Fruit fly (Drosophila melanogaster): ENCODE results near the gene CG14106.

CG14106 gene

dm6 chr3L:13450177-13450793 lies 24.8 kb upstream of the CG14106 start, which contains the start of the genes JMJD7 and CG10738 (continued):
- TF ChIP-seq seq (GFP tag; IDR thresholded peaks at IDR 0.05): peak; percentile 36; the same call in 1 of the 2 replicates
- TF ChIP-seq bcd (GFP tag; optimal IDR thresholded peaks at IDR 0.05): peak; percentile 71
- peak; percentile 66 for TF ChIP-seq sens (GFP tag)
- peak; percentile 83 for TF ChIP-seq ci (GFP tag; IDR thresholded peaks at IDR 0.05)
- no peak for TF ChIP-seq CG43689 (GFP tag; IDR thresholded peaks at IDR 0.05)
- no peak for TF ChIP-seq D (optimal IDR thresholded peaks at IDR 0.05)
- peak; percentile 68 for TF ChIP-seq D (GFP tag; optimal IDR thresholded peaks at IDR 0.05)
- TF ChIP-seq cg (GFP tag; optimal IDR thresholded peaks at IDR 0.05): no peak
- no peak for TF ChIP-seq Vsx1 (GFP tag; optimal IDR thresholded peaks at IDR 0.05)
- no peak for TF ChIP-seq ash1 (GFP tag; optimal IDR thresholded peaks at IDR 0.05)
- no peak for TF ChIP-seq sd (tag; optimal IDR thresholded peaks at IDR 0.05)
- TF ChIP-seq CG30403 (GFP tag; optimal IDR thresholded peaks at IDR 0.05): peak; percentile 55
- no peak for TF ChIP-seq Neu2 (GFP tag; optimal IDR thresholded peaks at IDR 0.05; ENCODE audit: borderline replicate concordance)
- peak; percentile 39 for TF ChIP-seq nmo (GFP tag; optimal IDR thresholded peaks at IDR 0.05)
- TF ChIP-seq Rfx (GFP tag; IDR thresholded peaks at IDR 0.05): peak; percentile 88
- peak; percentile 15 for TF ChIP-seq CG6765 (GFP tag; optimal IDR thresholded peaks at IDR 0.05)
- no peak for TF ChIP-seq Camta (GFP tag; optimal IDR thresholded peaks at IDR 0.05)
- peak; percentile 80 for TF ChIP-seq Med (GFP tag)
- TF ChIP-seq vnd (GFP tag; IDR thresholded peaks at IDR 0.05; ENCODE audit: partially characterized antibody): no peak
- peak; percentile 57 for TF ChIP-seq Xbp1 (GFP tag; optimal IDR thresholded peaks at IDR 0.05)
- peak; percentile 83 for TF ChIP-seq NFAT (GFP tag; IDR thresholded peaks at IDR 0.05)
- peak; percentile 26; the same call in 1 of the 2 replicates for TF ChIP-seq Ravus (GFP tag; IDR thresholded peaks at IDR 0.05)
- peak; percentile 87 for TF ChIP-seq gfzf (GFP tag; optimal IDR thresholded peaks at IDR 0.05)
- no peak for TF ChIP-seq Dad (GFP tag; optimal IDR thresholded peaks at IDR 0.05)
- TF ChIP-seq CG3995 (GFP tag; optimal IDR thresholded peaks at IDR 0.05): no peak
- peak; percentile 55; the same call in 1 of the 3 replicates for TF ChIP-seq zfh1 (GFP tag; IDR thresholded peaks at IDR 0.05)
- no peak for TF ChIP-seq CG1529 (GFP tag; optimal IDR thresholded peaks at IDR 0.05)
- no peak for TF ChIP-seq CG8281 (tag; optimal IDR thresholded peaks at IDR 0.05)
- peak; percentile 81 for TF ChIP-seq Dp (GFP tag; optimal IDR thresholded peaks at IDR 0.05)
- TF ChIP-seq CG2129 (GFP tag; IDR thresholded peaks at IDR 0.05; ENCODE audit: partially characterized antibody): no peak
- TF ChIP-seq org-1 (GFP tag; optimal IDR thresholded peaks at IDR 0.05): no peak
- TF ChIP-seq CG13296 (GFP tag; optimal IDR thresholded peaks at IDR 0.05): peak; percentile 53
- peak; percentile 29 for TF ChIP-seq CG4854 (GFP tag; optimal IDR thresholded peaks at IDR 0.05)
- TF ChIP-seq CG10274 (GFP tag; optimal IDR thresholded peaks at IDR 0.05): no peak
- TF ChIP-seq CG3065 (GFP tag; optimal IDR thresholded peaks at IDR 0.05): no peak
- TF ChIP-seq grau (tag; optimal IDR thresholded peaks at IDR 0.05): peak; percentile 30
- TF ChIP-seq CG16779 (GFP tag; IDR thresholded peaks at IDR 0.05): peak; percentile 51; the same call in 1 of the 2 replicates
- no peak for TF ChIP-seq CG8478 (optimal IDR thresholded peaks at IDR 0.05)
- peak; percentile 77 for TF ChIP-seq CG1024 (GFP tag; IDR thresholded peaks at IDR 0.05)
- peak; percentile 26 for TF ChIP-seq unpg (GFP tag; optimal IDR thresholded peaks at IDR 0.05)
- no peak for TF ChIP-seq CG1602 (GFP tag; optimal IDR thresholded peaks at IDR 0.05)
- no peak for TF ChIP-seq CG6854 (GFP tag; optimal IDR thresholded peaks at IDR 0.05)
- no peak for TF ChIP-seq hb (GFP tag; IDR thresholded peaks at IDR 0.05; ENCODE audit: partially characterized antibody)
- peak; percentile 63 for TF ChIP-seq D19A (tag; optimal IDR thresholded peaks at IDR 0.05)
- peak; percentile 68 for TF ChIP-seq HLH3B (GFP tag; IDR thresholded peaks at IDR 0.05)
- TF ChIP-seq exex (tag; optimal IDR thresholded peaks at IDR 0.05): no peak
- no peak for TF ChIP-seq Elba2 (GFP tag; optimal IDR thresholded peaks at IDR 0.05)
- peak; percentile 27 for TF ChIP-seq CTCF (GFP tag; optimal IDR thresholded peaks at IDR 0.05)
- TF ChIP-seq nau (GFP tag; optimal IDR thresholded peaks at IDR 0.05): no peak
- peak; percentile 66 for TF ChIP-seq Xrp1 (GFP tag; IDR thresholded peaks at IDR 0.05)
- no peak for TF ChIP-seq NC2β (GFP tag; optimal IDR thresholded peaks at IDR 0.05)
- peak; percentile 60 for TF ChIP-seq CG10654 (GFP tag; optimal IDR thresholded peaks at IDR 0.05)
